Fruit fly (Drosophila melanogaster): Measurements from ENCODE around the gene LManII.

Gene LManII

dm6 chr2L:10442048-10442790 lies 15.2 kb upstream of the LManII start, which contains the start of gene loh (continued):
- TF ChIP-seq Eip74EF (GFP tag; optimal IDR thresholded peaks at IDR 0.05) (peak in 1 of 2 experiments; percentile 67), CG8359 (GFP tag; optimal IDR thresholded peaks at IDR 0.05; ENCODE audit: borderline replicate concordance) (peak; percentile 49), mirr (GFP tag; optimal IDR thresholded peaks at IDR 0.05) (no peak), CG9727 (GFP tag; optimal IDR thresholded peaks at IDR 0.05) (peak; percentile 68), ara (GFP tag; IDR thresholded peaks at IDR 0.05) (no peak; the same call in 1 of the 2 replicates), CG31441 (GFP tag; IDR thresholded peaks at IDR 0.05) (peak; percentile 79), CG31224 (GFP tag; IDR thresholded peaks at IDR 0.05) (no peak), CG6683 (GFP tag; optimal IDR thresholded peaks at IDR 0.05) (peak; percentile 10), onecut (GFP tag; IDR thresholded peaks at IDR 0.05) (0 out of 2 replicates have a peak, but pooled peaks have one; percentile 28), CG7271 (tag; optimal IDR thresholded peaks at IDR 0.05) (no peak), E2f2 (GFP tag; IDR thresholded peaks at IDR 0.05) (peak; percentile 30; the same call in 1 of the 2 replicates), CG8089 (GFP tag; optimal IDR thresholded peaks at IDR 0.05) (no peak), Vsx1 (GFP tag; optimal IDR thresholded peaks at IDR 0.05) (peak; percentile 38), Trl (optimal IDR thresholded peaks at IDR 0.05) (no peak), Trl (GFP tag; optimal IDR thresholded peaks at IDR 0.05) (no peak), Fer1 (GFP tag; optimal IDR thresholded peaks at IDR 0.05) (peak; percentile 51), ind (GFP tag; optimal IDR thresholded peaks at IDR 0.05) (peak; percentile 51), Asciz (GFP tag; optimal IDR thresholded peaks at IDR 0.05) (peak; percentile 60), Neu2 (GFP tag; optimal IDR thresholded peaks at IDR 0.05; ENCODE audit: borderline replicate concordance) (no peak), CG10321 (GFP tag; IDR thresholded peaks at IDR 0.05) (no peak), CG10267 (tag; optimal IDR thresholded peaks at IDR 0.05) (peak; percentile 64), vvl (GFP tag; IDR thresholded peaks at IDR 0.05) (no peak), CG17385 (GFP tag; optimal IDR thresholded peaks at IDR 0.05) (peak; percentile 65), Taf1 (GFP tag; IDR thresholded peaks at IDR 0.05) (0 out of 2 replicates have a peak, but pooled peaks have one; percentile 26), CG8924 (tag; optimal IDR thresholded peaks at IDR 0.05) (peak; percentile 77), CG9437 (GFP tag; optimal IDR thresholded peaks at IDR 0.05) (peak; percentile 76), CG15011 (GFP tag; optimal IDR thresholded peaks at IDR 0.05) (no peak), CG30403 (GFP tag; optimal IDR thresholded peaks at IDR 0.05) (peak; percentile 62), CG6765 (GFP tag; optimal IDR thresholded peaks at IDR 0.05) (peak; percentile 23), run (tag; optimal IDR thresholded peaks at IDR 0.05) (no peak)

dm6 chr2L:10452296-10452695 lies 5.2 kb upstream of the LManII start, which contains the start of gene ppk10:
ppk10 (minus strand) TSS chr2L:10452396.
- TF ChIP-seq onecut (GFP tag; IDR thresholded peaks at IDR 0.05) (no peak), CG8944 (GFP tag; optimal IDR thresholded peaks at IDR 0.05) (no peak), CG15479 (GFP tag; optimal IDR thresholded peaks at IDR 0.05) (no peak), CG9215 (GFP tag; IDR thresholded peaks at IDR 0.05) (no peak), CG15011 (GFP tag; optimal IDR thresholded peaks at IDR 0.05) (no peak), CG6791 (GFP tag; IDR thresholded peaks at IDR 0.05; ENCODE audit: partially characterized antibody) (no peak), CG14965 (GFP tag; optimal IDR thresholded peaks at IDR 0.05; ENCODE audit: borderline replicate concordance) (no peak), CG2678 (tag; optimal IDR thresholded peaks at IDR 0.05) (no peak), pzg (GFP tag; optimal IDR thresholded peaks at IDR 0.05) (no peak), CG6813 (GFP tag; optimal IDR thresholded peaks at IDR 0.05) (no peak), fd3F (GFP tag; optimal IDR thresholded peaks at IDR 0.05) (no peak)

Measured in whole organism, embryonic.